Worm (Caenorhabditis elegans) whole organism, late embryonic: ENCODE measurements around the gene blos-7.
A peak's percentile ranks its signal among the peaks of the same experiment; 100 is the strongest.

Source experiments
- C08G9.2 ChIP-seq: sonication (generic microtip); optimal IDR thresholded peaks from 2 replicates; lab custom pipeline; 2016; ENCODE audit warnings: mild to moderate bottlenecking, missing genetic modification characterization, moderate library complexity, missing compliant biosample characterization
- C38D4.7 ChIP-seq: fragments of 200-800 bp; sonication (Bioruptor generic); optimal IDR thresholded peaks from 2 replicates; lab custom pipeline; 2018; ENCODE audit warnings: mild to moderate bottlenecking, missing genetic modification characterization, moderate library complexity, missing compliant biosample characterization
- K02D7.2 ChIP-seq: sonication (generic microtip); optimal IDR thresholded peaks from 2 replicates; lab custom pipeline; 2017; ENCODE audit warnings: mild to moderate bottlenecking, missing genetic modification characterization, missing compliant biosample characterization
- T23F11.4 ChIP-seq: fragments of 200-800 bp; sonication (Bioruptor generic); optimal IDR thresholded peaks from 2 replicates; lab custom pipeline; 2018; ENCODE audit warnings: mild to moderate bottlenecking, missing genetic modification characterization, missing compliant biosample characterization
- Y22D7AL.16 ChIP-seq: sonication (generic microtip); optimal IDR thresholded peaks from 2 replicates; lab custom pipeline; 2016; ENCODE audit warnings: missing genetic modification characterization, missing compliant biosample characterization
- ahr-1 ChIP-seq: sonication (generic microtip); optimal IDR thresholded peaks from 2 replicates; lab custom pipeline; 2016; ENCODE audit warnings: missing genetic modification characterization, missing compliant biosample characterization
- ceh-14 ChIP-seq: sonication (generic microtip); optimal IDR thresholded peaks from 2 replicates; lab custom pipeline; 2016; ENCODE audit warnings: missing genotype, missing genetic modification characterization, missing compliant biosample characterization
- ceh-18 ChIP-seq: sonication (generic microtip); optimal IDR thresholded peaks from 2 replicates; lab custom pipeline; 2016; ENCODE audit warnings: missing genetic modification characterization, missing compliant biosample characterization
- ceh-19 ChIP-seq: fragments of 200-800 bp; sonication (Bioruptor generic); optimal IDR thresholded peaks from 2 replicates; lab custom pipeline; 2018; ENCODE audit warnings: mild to moderate bottlenecking, missing genetic modification characterization, missing compliant biosample characterization
- ceh-2 ChIP-seq: sonication (generic microtip); optimal IDR thresholded peaks from 2 replicates; lab custom pipeline; 2016; ENCODE audit warnings: missing genotype, missing genetic modification characterization, missing compliant biosample characterization
- ceh-30 ChIP-seq: fragments of 150-350 bp; optimal IDR thresholded peaks from 2 replicates; lab custom pipeline; 2014; ENCODE audit warnings: missing biosample characterization, missing genetic modification characterization
- ceh-31 ChIP-seq: sonication (generic microtip); optimal IDR thresholded peaks from 2 replicates; lab custom pipeline; 2016; ENCODE audit warnings: missing genetic modification characterization, missing compliant biosample characterization
- ceh-34 ChIP-seq: sonication (generic microtip); optimal IDR thresholded peaks from 2 replicates; lab custom pipeline; 2016; ENCODE audit warnings: mild to moderate bottlenecking, missing genetic modification characterization, missing compliant biosample characterization
- ceh-45 ChIP-seq: fragments of 200-800 bp; sonication (Bioruptor generic); IDR thresholded peaks from 2 replicates; pipeline ENCODE4 v1.3.6; 2022; ENCODE audit warnings: missing genetic modification reagents, missing genetic modification characterization, missing compliant biosample characterization
- ceh-6 ChIP-seq: fragments of 200-800 bp; sonication (Bioruptor generic); optimal IDR thresholded peaks from 2 replicates; lab custom pipeline; 2018; ENCODE audit warnings: mild to moderate bottlenecking, missing genetic modification characterization, missing compliant biosample characterization
- dve-1 ChIP-seq: sonication (generic microtip); optimal IDR thresholded peaks from 2 replicates; lab custom pipeline; 2017; ENCODE audit warnings: antibody characterized with exemption, mild to moderate bottlenecking, missing genetic modification characterization, missing compliant biosample characterization
- elt-2 ChIP-seq: sonication (generic microtip); optimal IDR thresholded peaks from 2 replicates; lab custom pipeline; 2016; ENCODE audit warnings: missing genetic modification reagents, missing genetic modification characterization, missing compliant biosample characterization
- elt-4 ChIP-seq: sonication (generic microtip); optimal IDR thresholded peaks from 2 replicates; lab custom pipeline; 2016; ENCODE audit warnings: missing genetic modification characterization, missing compliant biosample characterization
- eyg-1 ChIP-seq: sonication (generic microtip); optimal IDR thresholded peaks from 2 replicates; lab custom pipeline; 2016; ENCODE audit warnings: missing genotype, missing genetic modification characterization, missing compliant biosample characterization
- fax-1 ChIP-seq: sonication (generic microtip); optimal IDR thresholded peaks from 2 replicates; lab custom pipeline; 2016; ENCODE audit warnings: missing genotype, missing genetic modification characterization, missing compliant biosample characterization
- fkh-6 ChIP-seq: sonication (generic microtip); optimal IDR thresholded peaks from 2 replicates; lab custom pipeline; 2016; ENCODE audit warnings: missing genetic modification characterization, missing compliant biosample characterization
- hlh-13 ChIP-seq: fragments of 200-800 bp; sonication (Bioruptor generic); optimal IDR thresholded peaks from 2 replicates; lab custom pipeline; 2018; ENCODE audit warnings: mild to moderate bottlenecking, missing genetic modification characterization, missing compliant biosample characterization
- hlh-30 ChIP-seq: sonication (generic microtip); optimal IDR thresholded peaks from 2 replicates; lab custom pipeline; 2017; ENCODE audit warnings: antibody characterized with exemption, missing genetic modification characterization, missing compliant biosample characterization; ENCODE audit not compliant: insufficient read depth
- hlh-6 ChIP-seq: sonication (generic microtip); optimal IDR thresholded peaks from 2 replicates; lab custom pipeline; 2016; ENCODE audit warnings: missing genotype, missing genetic modification characterization, missing compliant biosample characterization
- lim-6 ChIP-seq: sonication (generic microtip); optimal IDR thresholded peaks from 2 replicates; lab custom pipeline; 2016; ENCODE audit warnings: missing genetic modification characterization, missing compliant biosample characterization
- madf-2 ChIP-seq: sonication (generic microtip); optimal IDR thresholded peaks from 2 replicates; lab custom pipeline; 2017; ENCODE audit warnings: missing genetic modification characterization, missing compliant biosample characterization
- nfya-1 ChIP-seq: sonication (generic microtip); optimal IDR thresholded peaks from 2 replicates; lab custom pipeline; 2017; ENCODE audit warnings: missing genetic modification characterization, mild to moderate bottlenecking, missing compliant biosample characterization, antibody characterized with exemption, moderate library complexity
- nhr-11 ChIP-seq: fragments of 150-350 bp; optimal IDR thresholded peaks from 2 replicates; lab custom pipeline; 2014; ENCODE audit warnings: missing biosample characterization, missing genetic modification characterization
- odd-2 ChIP-seq: sonication (generic microtip); optimal IDR thresholded peaks from 2 replicates; lab custom pipeline; 2017; ENCODE audit warnings: antibody characterized with exemption, mild to moderate bottlenecking, missing genetic modification characterization, missing compliant biosample characterization
- pag-3 ChIP-seq: sonication (generic microtip); optimal IDR thresholded peaks from 2 replicates; lab custom pipeline; 2016; ENCODE audit warnings: missing compliant biosample characterization, missing genetic modification characterization, borderline replicate concordance
- pat-9 ChIP-seq: fragments of 200-800 bp; sonication (Bioruptor generic); optimal IDR thresholded peaks from 2 replicates; lab custom pipeline; 2018; ENCODE audit warnings: mild to moderate bottlenecking, missing genetic modification characterization, moderate library complexity, missing compliant biosample characterization
- pax-1 ChIP-seq: fragments of 150-350 bp; optimal IDR thresholded peaks from 2 replicates; lab custom pipeline; 2014; ENCODE audit warnings: missing biosample characterization, missing genetic modification characterization
- pqm-1 ChIP-seq: sonication (generic microtip); optimal IDR thresholded peaks from 2 replicates; lab custom pipeline; 2016; ENCODE audit warnings: missing genetic modification characterization, missing compliant biosample characterization
- rnt-1 ChIP-seq: sonication (generic microtip); optimal IDR thresholded peaks from 2 replicates; lab custom pipeline; 2016; ENCODE audit warnings: missing genetic modification characterization, missing compliant biosample characterization
- sdc-2 ChIP-seq: sonication (generic microtip); optimal IDR thresholded peaks from 2 replicates; lab custom pipeline; 2016; ENCODE audit warnings: missing genotype, missing genetic modification characterization, missing compliant biosample characterization
- sox-4 ChIP-seq: sonication (generic microtip); optimal IDR thresholded peaks from 2 replicates; lab custom pipeline; 2017; ENCODE audit warnings: mild to moderate bottlenecking, missing genetic modification characterization, inconsistent platforms, missing compliant biosample characterization
- tbx-7 ChIP-seq: sonication (generic microtip); optimal IDR thresholded peaks from 2 replicates; lab custom pipeline; 2016; ENCODE audit warnings: missing genotype, missing genetic modification characterization, missing compliant biosample characterization
- ttx-3 ChIP-seq: sonication (generic microtip); optimal IDR thresholded peaks from 2 replicates; lab custom pipeline; 2016; ENCODE audit warnings: missing genetic modification reagents, missing genetic modification characterization, missing compliant biosample characterization
- unc-3 ChIP-seq, 2 experiments: fragments of 200-800 bp in 1 of 2; sonication (Bioruptor generic) in 1 of 2; sonication (generic microtip) in 1 of 2; conservative IDR thresholded peaks in 1 of 2; optimal IDR thresholded peaks in 1 of 2; 2 replicates each; pipeline versions ENCODE4 v1.3.6 to Lab custom; 2016 to 2022; ENCODE audit warnings: missing compliant biosample characterization in 2 of 2, missing genetic modification characterization in 2 of 2, missing genetic modification reagents in 1 of 2
- unc-42 ChIP-seq: sonication (generic microtip); optimal IDR thresholded peaks from 2 replicates; lab custom pipeline; 2016; ENCODE audit warnings: missing genotype, missing genetic modification characterization, missing compliant biosample characterization
- unc-55 ChIP-seq: sonication (generic microtip); optimal IDR thresholded peaks from 2 replicates; lab custom pipeline; 2017; ENCODE audit warnings: missing biosample characterization, missing genetic modification reagents, missing genetic modification characterization
- unc-86 ChIP-seq: sonication (generic microtip); optimal IDR thresholded peaks from 2 replicates; lab custom pipeline; 2016; ENCODE audit warnings: missing genetic modification characterization, missing compliant biosample characterization
- zip-5 ChIP-seq: sonication (generic microtip); optimal IDR thresholded peaks from 2 replicates; lab custom pipeline; 2016; ENCODE audit warnings: missing genetic modification characterization, missing compliant biosample characterization
- ztf-16 ChIP-seq: sonication (generic microtip); optimal IDR thresholded peaks from 2 replicates; lab custom pipeline; 2017; ENCODE audit warnings: missing genetic modification characterization, missing compliant biosample characterization

The blos-7 gene

DNA sequence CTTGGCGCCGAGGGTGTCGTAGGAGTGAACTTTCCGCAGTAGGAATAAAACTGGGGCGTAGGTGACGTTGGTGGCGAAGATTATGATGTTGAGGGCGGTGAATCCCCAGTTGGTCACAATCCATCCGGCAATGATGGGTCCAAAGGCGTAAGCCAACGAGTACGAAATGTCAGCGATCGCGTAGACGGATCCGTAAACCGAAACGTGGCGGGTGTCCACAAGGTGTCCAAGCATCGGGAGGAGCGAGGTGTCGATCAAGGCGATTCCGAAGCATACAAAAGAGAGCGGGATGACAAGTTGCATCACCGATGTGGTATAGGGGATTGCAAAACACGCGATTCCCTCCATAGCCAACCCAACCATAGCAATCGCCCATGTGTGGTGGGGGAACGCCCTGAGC, 36.0 kb upstream of the blos-7 start:
- no peak for TF ChIP-seq ceh-14
- peak; percentile 81 for TF ChIP-seq elt-4 (tag; lab: Kevin White, UChicago)
- TF ChIP-seq ceh-19 (GFP tag; lab: Kevin White, UChicago) = no peak
- no peak for TF ChIP-seq C08G9.2 (tag; lab: Kevin White, UChicago)
- no peak for TF ChIP-seq fax-1
- TF ChIP-seq unc-42 (tag; lab: Kevin White, UChicago) = no peak

DNA sequence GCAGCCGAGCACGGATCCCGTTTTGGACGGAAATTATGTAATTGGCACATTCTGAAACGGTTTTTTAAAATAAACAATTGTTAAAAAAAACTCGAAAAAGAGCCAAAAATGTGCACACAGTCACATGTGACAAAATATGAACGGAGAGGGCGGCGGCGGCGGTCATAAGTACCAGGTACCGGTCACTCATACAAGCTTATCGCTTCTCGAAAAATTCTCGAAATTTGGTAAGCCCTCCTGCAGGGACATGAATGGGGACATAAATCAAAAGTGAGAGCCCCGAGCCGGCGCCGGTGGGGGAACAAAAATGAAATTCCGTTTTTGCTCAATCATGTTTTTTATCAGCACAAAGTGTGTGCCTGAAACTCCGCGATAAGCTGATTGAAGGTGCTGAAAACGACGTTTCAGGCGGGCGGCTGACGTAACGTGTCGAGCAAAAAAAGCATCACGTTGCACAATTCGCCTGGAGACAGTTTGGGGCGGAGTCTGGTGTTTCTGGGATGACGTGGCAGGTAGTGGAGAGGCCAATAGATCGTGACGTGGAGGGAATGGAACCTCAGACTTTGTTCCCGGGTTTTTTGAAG, 30.4 kb upstream of the blos-7 start, which contains the start of gene ltah-1.2:
TSS of gene ltah-1.2 (minus strand) at position 51 of the 584 bp plus-strand sequence.
- TF ChIP-seq C08G9.2 (tag; lab: Kevin White, UChicago) (no peak), hlh-6 (tag; lab: Kevin White, UChicago) (no peak), ceh-18 (tag; lab: Kevin White, UChicago) (no peak), ceh-6 (GFP tag; lab: Kevin White, UChicago) (no peak), dve-1 (tag; lab: Kevin White, UChicago) (no peak), ceh-2 (no peak), unc-3 (GFP tag; conservative IDR thresholded peaks at IDR 0.05; lab: Robert Waterston, UW) (no peak), unc-3 (tag; optimal IDR thresholded peaks at IDR 0.05; lab: Kevin White, UChicago) (no peak), odd-2 (no peak), ceh-31 (no peak), eyg-1 (tag; lab: Kevin White, UChicago) (no peak), T23F11.4 (GFP tag; lab: Kevin White, UChicago) (no peak), unc-86 (tag; lab: Kevin White, UChicago) (no peak)

DNA sequence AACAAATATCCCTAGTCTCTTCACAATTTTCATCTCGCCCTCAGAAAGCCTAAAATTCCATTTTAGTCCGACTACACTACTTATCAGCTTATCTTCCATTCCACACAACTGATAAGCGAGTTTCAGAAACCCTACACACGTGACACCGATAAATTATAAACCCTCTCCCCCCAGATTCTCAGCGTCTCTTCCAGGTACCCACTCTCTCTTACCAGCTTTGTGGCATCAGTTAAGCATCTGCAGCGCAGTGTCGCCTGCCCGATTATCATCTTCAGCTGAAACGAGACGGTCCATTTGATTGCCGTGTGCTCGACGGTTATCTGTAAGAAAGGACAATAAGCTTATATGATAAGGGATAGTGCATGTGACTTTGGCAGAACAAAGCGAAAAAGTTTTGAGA, 29.1 kb upstream of the blos-7 start:
- TF ChIP-seq K02D7.2 = no peak
- no peak for TF ChIP-seq pat-9 (tag; lab: Kevin White, UChicago)
- no peak for TF ChIP-seq ttx-3 (tag; lab: Kevin White, UChicago)
- TF ChIP-seq fkh-6 (tag; lab: Kevin White, UChicago) = no peak
- no peak for TF ChIP-seq ceh-2
- no peak for TF ChIP-seq ceh-19 (GFP tag; lab: Kevin White, UChicago)
- peak; percentile 98 for TF ChIP-seq elt-2 (tag; lab: Kevin White, UChicago)
- no peak for TF ChIP-seq dve-1 (tag; lab: Kevin White, UChicago)
- no peak for TF ChIP-seq unc-3 (GFP tag; conservative IDR thresholded peaks at IDR 0.05; lab: Robert Waterston, UW)
- no peak for TF ChIP-seq unc-3 (tag; optimal IDR thresholded peaks at IDR 0.05; lab: Kevin White, UChicago)
- no peak for TF ChIP-seq hlh-13
- no peak for TF ChIP-seq ceh-34 (tag; lab: Kevin White, UChicago)
- no peak for TF ChIP-seq ceh-31
- TF ChIP-seq unc-55 = no peak
- no peak for TF ChIP-seq sox-4
- TF ChIP-seq zip-5 (tag; lab: Kevin White, UChicago) = no peak
- no peak for TF ChIP-seq ahr-1
- no peak for TF ChIP-seq C38D4.7
- TF ChIP-seq rnt-1 (tag; lab: Kevin White, UChicago) = no peak
- TF ChIP-seq ceh-6 (GFP tag; lab: Kevin White, UChicago) = no peak
- TF ChIP-seq ceh-30 (tag; lab: Kevin White, UChicago) = no peak
- peak; percentile 75 for TF ChIP-seq pqm-1
- no peak for TF ChIP-seq ceh-45 (GFP tag; lab: Robert Waterston, UW)
- no peak for TF ChIP-seq pax-1 (tag; lab: Kevin White, UChicago)
- no peak for TF ChIP-seq madf-2
- no peak for TF ChIP-seq hlh-6 (tag; lab: Kevin White, UChicago)
- TF ChIP-seq hlh-30 (tag; lab: Kevin White, UChicago) = peak; percentile 11

DNA sequence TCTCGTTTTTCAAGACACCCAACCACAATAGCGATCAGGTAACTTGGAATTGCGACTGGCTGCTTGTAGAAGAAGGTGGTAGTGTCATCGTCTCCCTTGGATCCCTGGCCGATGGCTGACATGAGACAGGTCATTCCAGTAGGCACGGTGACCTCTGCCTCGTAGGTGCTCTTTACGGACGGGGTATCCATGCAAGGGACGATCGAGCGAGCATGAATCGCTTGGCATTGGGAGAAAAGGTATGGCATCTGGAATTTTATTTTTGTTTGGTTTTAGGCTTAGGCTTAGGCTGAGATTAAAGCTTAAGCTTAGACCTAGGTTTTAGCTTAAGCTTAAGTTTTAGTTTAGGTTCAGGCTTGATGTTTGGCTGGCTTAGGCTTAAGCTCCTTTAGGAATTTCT, 28.3 kb upstream of the blos-7 start:
- no peak for TF ChIP-seq sdc-2 (tag; lab: Kevin White, UChicago)
- no peak for TF ChIP-seq elt-4 (tag; lab: Kevin White, UChicago)
- TF ChIP-seq ceh-6 (GFP tag; lab: Kevin White, UChicago) = no peak
- TF ChIP-seq nfya-1 (tag; lab: Kevin White, UChicago) = no peak
- no peak for TF ChIP-seq ttx-3 (tag; lab: Kevin White, UChicago)
- TF ChIP-seq pat-9 (tag; lab: Kevin White, UChicago) = no peak
- TF ChIP-seq fkh-6 (tag; lab: Kevin White, UChicago) = no peak
- no peak for TF ChIP-seq tbx-7 (tag; lab: Kevin White, UChicago)
- no peak for TF ChIP-seq pag-3 (tag; lab: Kevin White, UChicago)
- no peak for TF ChIP-seq pqm-1
- TF ChIP-seq ceh-14 = no peak
- TF ChIP-seq elt-2 (tag; lab: Kevin White, UChicago) = no peak
- TF ChIP-seq lim-6 = no peak
- TF ChIP-seq Y22D7AL.16 (tag; lab: Kevin White, UChicago) = no peak
- TF ChIP-seq ztf-16 (tag; lab: Kevin White, UChicago) = no peak
- TF ChIP-seq ceh-19 (GFP tag; lab: Kevin White, UChicago) = no peak
- no peak for TF ChIP-seq pax-1 (tag; lab: Kevin White, UChicago)
- TF ChIP-seq nhr-11 (tag; lab: Kevin White, UChicago) = no peak
- TF ChIP-seq, all 69 proteins: peak for 0
